Fruit fly (Drosophila melanogaster) whole organism, prepupa: ENCODE results near the gene Aasdh.

Experiments
- Blimp-1 ChIP-seq: fragments of 200-800 bp; sonication (Bioruptor generic); optimal IDR thresholded peaks from 3 replicates; lab custom pipeline; 2017; ENCODE audit warnings: missing biosample characterization, missing genetic modification characterization, mild to moderate bottlenecking, moderate library complexity, missing genetic modification reagents
- CG10669 ChIP-seq: fragments of 200-800 bp; sonication (Bioruptor generic); optimal IDR thresholded peaks from 3 replicates; lab custom pipeline; 2018; ENCODE audit warnings: missing biosample characterization, mild to moderate bottlenecking, missing genetic modification characterization, moderate library complexity
- CG11902 ChIP-seq: fragments of 200-800 bp; sonication (Bioruptor generic); optimal IDR thresholded peaks from 3 replicates; lab custom pipeline; 2016; ENCODE audit warnings: missing biosample characterization, missing genetic modification characterization
- CG15336 ChIP-seq: fragments of 200-800 bp; sonication (Bioruptor generic); IDR thresholded peaks from 2 replicates; pipeline ENCODE4 v1.3.6; 2022; ENCODE audit warnings: missing biosample characterization, missing genetic modification characterization
- CG3032 ChIP-seq: fragments of 200-800 bp; optimal IDR thresholded peaks from 2 replicates; lab custom pipeline; 2019; ENCODE audit warnings: missing biosample characterization, mild to moderate bottlenecking, missing genetic modification characterization, moderate library complexity
- CG31627 ChIP-seq: fragments of 200-800 bp; sonication (Bioruptor generic); optimal IDR thresholded peaks from 3 replicates; lab custom pipeline; 2016; ENCODE audit warnings: missing biosample characterization, missing genetic modification characterization
- CG32006 ChIP-seq: fragments of 200-800 bp; sonication (Bioruptor generic); optimal IDR thresholded peaks from 3 replicates; lab custom pipeline; 2017; ENCODE audit warnings: missing biosample characterization, mild to moderate bottlenecking, missing genetic modification characterization
- CG34406 ChIP-seq: fragments of 200-800 bp; sonication (Bioruptor generic); optimal IDR thresholded peaks from 3 replicates; lab custom pipeline; 2016; ENCODE audit warnings: missing biosample characterization, missing genetic modification characterization
- CG3919 ChIP-seq: fragments of 200-800 bp; sonication (Bioruptor generic); optimal IDR thresholded peaks from 3 replicates; lab custom pipeline; 2016; ENCODE audit warnings: missing biosample characterization, missing genetic modification characterization
- CG6163 ChIP-seq: fragments of 200-800 bp; sonication (Bioruptor generic); IDR thresholded peaks from 3 replicates; pipeline ENCODE4 v1.3.6; 2022; ENCODE audit warnings: missing biosample characterization, missing genetic modification characterization
- CG6792 ChIP-seq: fragments of 200-800 bp; sonication (Bioruptor generic); optimal IDR thresholded peaks from 3 replicates; lab custom pipeline; 2016; ENCODE audit warnings: missing biosample characterization, missing genetic modification characterization
- CG6854 ChIP-seq: fragments of 200-800 bp; sonication (Bioruptor generic); optimal IDR thresholded peaks from 2 replicates; lab custom pipeline; 2017; ENCODE audit warnings: missing biosample characterization, mild to moderate bottlenecking, missing genetic modification characterization
- CG7368 ChIP-seq: fragments of 200-800 bp; sonication (Bioruptor generic); optimal IDR thresholded peaks from 3 replicates; lab custom pipeline; 2016; ENCODE audit warnings: missing biosample characterization, missing genetic modification characterization
- CG8119 ChIP-seq: fragments of 200-800 bp; sonication (Bioruptor generic); IDR thresholded peaks from 3 replicates; pipeline ENCODE4 v1.3.6; 2022; ENCODE audit warnings: missing biosample characterization, missing genetic modification characterization
- CG8319 ChIP-seq: fragments of 200-800 bp; sonication (Bioruptor generic); optimal IDR thresholded peaks from 3 replicates; lab custom pipeline; 2016; ENCODE audit warnings: missing biosample characterization, missing genetic modification characterization
- CG8632 ChIP-seq: fragments of 200-800 bp; sonication (Bioruptor generic); optimal IDR thresholded peaks from 3 replicates; lab custom pipeline; 2016; ENCODE audit warnings: missing biosample characterization, missing genetic modification characterization
- CG9139 ChIP-seq: fragments of 200-800 bp; sonication (Bioruptor generic); optimal IDR thresholded peaks from 3 replicates; lab custom pipeline; 2017; ENCODE audit warnings: missing biosample characterization, mild to moderate bottlenecking, missing genetic modification characterization
- Eip75B ChIP-seq: fragments of 200-800 bp; sonication (Bioruptor generic); optimal IDR thresholded peaks from 3 replicates; lab custom pipeline; 2016; ENCODE audit warnings: missing biosample characterization, missing genetic modification characterization
- Eip78C ChIP-seq: fragments of 200-800 bp; sonication (Bioruptor generic); peaks from one replicate; lab custom pipeline; 2016; ENCODE audit warnings: missing biosample characterization, missing genetic modification characterization
- Eip93F ChIP-seq: fragments of 200-800 bp; sonication (Bioruptor generic); optimal IDR thresholded peaks from 2 replicates; lab custom pipeline; 2016; ENCODE audit warnings: missing biosample characterization, mild to moderate bottlenecking, missing genetic modification characterization
- Ets96B ChIP-seq: fragments of 200-800 bp; optimal IDR thresholded peaks from 2 replicates; lab custom pipeline; 2019; ENCODE audit warnings: missing biosample characterization, mild to moderate bottlenecking, missing genetic modification characterization, moderate library complexity
- Hr4 ChIP-seq: fragments of 200-800 bp; sonication (Bioruptor generic); optimal IDR thresholded peaks from 3 replicates; lab custom pipeline; 2016; ENCODE audit warnings: missing biosample characterization, missing genetic modification characterization
- Met ChIP-seq: fragments of 200-800 bp; sonication (Bioruptor generic); optimal IDR thresholded peaks from 3 replicates; lab custom pipeline; 2016; ENCODE audit warnings: missing biosample characterization, missing genetic modification characterization
- OdsH ChIP-seq: fragments of 200-800 bp; sonication (Bioruptor generic); optimal IDR thresholded peaks from 3 replicates; lab custom pipeline; 2016; ENCODE audit warnings: missing biosample characterization, missing genetic modification characterization
- Smox ChIP-seq: fragments of 200-800 bp; sonication (Bioruptor generic); optimal IDR thresholded peaks from 3 replicates; lab custom pipeline; 2016; ENCODE audit warnings: missing biosample characterization, missing genetic modification characterization
- Sox102F ChIP-seq: fragments of 200-800 bp; sonication (Bioruptor generic); optimal IDR thresholded peaks from 2 replicates; lab custom pipeline; 2016; ENCODE audit warnings: missing biosample characterization, mild to moderate bottlenecking, missing genetic modification characterization
- Sox14 ChIP-seq: fragments of 200-800 bp; sonication (Bioruptor generic); optimal IDR thresholded peaks from 3 replicates; lab custom pipeline; 2016; ENCODE audit warnings: missing biosample characterization, missing genetic modification characterization
- acj6 ChIP-seq: fragments of 200-800 bp; sonication (Bioruptor generic); optimal IDR thresholded peaks from 3 replicates; lab custom pipeline; 2016; ENCODE audit warnings: missing biosample characterization, missing genetic modification characterization
- cyc ChIP-seq: fragments of 200-800 bp; sonication (Bioruptor generic); optimal IDR thresholded peaks from 3 replicates; lab custom pipeline; 2016; ENCODE audit warnings: missing biosample characterization, missing genetic modification characterization
- dac ChIP-seq: fragments of 200-800 bp; sonication (Bioruptor generic); optimal IDR thresholded peaks from 2 replicates; lab custom pipeline; 2017; ENCODE audit warnings: missing biosample characterization, mild to moderate bottlenecking, missing genetic modification characterization
- esn ChIP-seq: fragments of 200-800 bp; sonication (Bioruptor generic); optimal IDR thresholded peaks from 2 replicates; lab custom pipeline; 2016; ENCODE audit warnings: missing biosample characterization, mild to moderate bottlenecking, missing genetic modification characterization, moderate library complexity
- fd59A ChIP-seq: fragments of 200-800 bp; sonication (Bioruptor generic); optimal IDR thresholded peaks from 2 replicates; lab custom pipeline; 2017; ENCODE audit warnings: missing biosample characterization, mild to moderate bottlenecking, missing genetic modification characterization, missing genetic modification reagents
- fd85E ChIP-seq: fragments of 200-800 bp; sonication (Bioruptor generic); optimal IDR thresholded peaks from 3 replicates; lab custom pipeline; 2016; ENCODE audit warnings: missing biosample characterization, missing genetic modification characterization
- fkh ChIP-seq: fragments of 200-800 bp; sonication (Bioruptor generic); optimal IDR thresholded peaks from 3 replicates; lab custom pipeline; 2017; ENCODE audit warnings: missing biosample characterization, mild to moderate bottlenecking, missing genetic modification characterization, moderate library complexity
- lz ChIP-seq: fragments of 200-800 bp; sonication (Bioruptor generic); optimal IDR thresholded peaks from 3 replicates; lab custom pipeline; 2016; ENCODE audit warnings: missing biosample characterization, missing genetic modification characterization
- net ChIP-seq: fragments of 200-800 bp; sonication (Bioruptor generic); optimal IDR thresholded peaks from 3 replicates; lab custom pipeline; 2016; ENCODE audit warnings: missing biosample characterization, missing genetic modification characterization
- salr ChIP-seq, 2 experiments: fragments of 200-800 bp; sonication (Bioruptor generic); optimal IDR thresholded peaks; 3 replicates each; lab custom pipeline; 2016 to 2018; ENCODE audit warnings: missing biosample characterization in 2 of 2, missing genetic modification characterization in 2 of 2, mild to moderate bottlenecking in 1 of 2
- spab ChIP-seq: fragments of 200-800 bp; sonication (Bioruptor generic); optimal IDR thresholded peaks from 2 replicates; lab custom pipeline; 2017; ENCODE audit warnings: missing biosample characterization, mild to moderate bottlenecking, missing genetic modification characterization, missing genetic modification reagents
- svp ChIP-seq: fragments of 200-800 bp; sonication (Bioruptor generic); peaks from one replicate; lab custom pipeline; 2016; ENCODE audit warnings: missing biosample characterization, missing genetic modification characterization
- topi ChIP-seq: fragments of 200-800 bp; sonication (Bioruptor generic); optimal IDR thresholded peaks from 3 replicates; lab custom pipeline; 2016; ENCODE audit warnings: missing biosample characterization, missing genetic modification characterization
- vri ChIP-seq: fragments of 200-800 bp; sonication (Bioruptor generic); optimal IDR thresholded peaks from 3 replicates; lab custom pipeline; 2016; ENCODE audit warnings: missing biosample characterization, mild to moderate bottlenecking, missing genetic modification characterization

Aasdh gene

dm6 chr2L:8414887-8415883, 34.2 kb downstream of the Aasdh start, which contains the start of the genes CG13398 and Akap200 (continued):
- TF ChIP-seq Eip75B = peak; percentile 30
- peak; percentile 7 for TF ChIP-seq CG6792 (GFP tag; lab: Kevin White, UChicago)
- TF ChIP-seq CG3919 (GFP tag; lab: Kevin White, UChicago) = peak; percentile 18
- TF ChIP-seq spab (GFP tag; lab: Kevin White, UChicago) = no peak
- peak; percentile 46 for TF ChIP-seq net (GFP tag; lab: Kevin White, UChicago)
- no peak for TF ChIP-seq fd85E (GFP tag; lab: Kevin White, UChicago)
- no peak for TF ChIP-seq CG9139 (GFP tag; lab: Kevin White, UChicago)
- TF ChIP-seq Hr4 = peak; percentile 48
- peak; percentile 35 for TF ChIP-seq Sox102F (GFP tag; lab: Kevin White, UChicago)
- TF ChIP-seq cyc (GFP tag; lab: Kevin White, UChicago) = peak; percentile 27
- no peak for TF ChIP-seq OdsH (GFP tag; lab: Kevin White, UChicago)
- TF ChIP-seq CG3032 = peak; percentile 48
- peak; percentile 78 for TF ChIP-seq fkh (GFP tag; lab: Kevin White, UChicago)
- TF ChIP-seq Ets96B (tag; lab: Kevin White, UChicago) = peak; percentile 25
- no peak for TF ChIP-seq CG8319 (GFP tag; lab: Kevin White, UChicago)
- TF ChIP-seq Smox (GFP tag; lab: Kevin White, UChicago) = no peak
- TF ChIP-seq vri (GFP tag; lab: Kevin White, UChicago) = peak; percentile 58

DNA sequence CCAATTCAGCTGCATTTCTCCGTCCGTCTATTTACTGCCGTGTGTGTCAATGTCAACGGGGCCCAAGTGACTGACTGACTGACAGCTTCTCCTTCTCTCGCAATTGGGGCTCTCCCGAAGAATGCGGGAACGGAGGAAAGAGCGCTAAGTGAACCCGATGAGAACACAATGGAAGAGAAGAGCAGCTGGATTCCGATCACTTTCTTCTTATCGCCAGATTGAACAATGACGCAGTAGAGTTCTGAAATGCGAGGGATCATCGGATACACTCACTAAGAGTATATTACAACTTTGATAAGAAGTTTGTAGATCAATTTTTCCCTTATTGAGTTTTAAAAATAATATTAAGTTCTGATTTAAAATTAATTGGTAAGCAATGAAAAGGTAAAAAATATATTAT, 37.8 kb downstream of the Aasdh start, which contains the start of gene Naglu:
TSS of gene Naglu (minus strand) at position 339 of the 400 bp plus-strand sequence.
- no peak for TF ChIP-seq dac (GFP tag; lab: Kevin White, UChicago)
- TF ChIP-seq CG6792 (GFP tag; lab: Kevin White, UChicago) = peak; percentile 46
- peak; percentile 74 for TF ChIP-seq Eip78C (GFP tag; lab: Kevin White, UChicago)
- peak; percentile 15; the same call in 1 of the 3 replicates for TF ChIP-seq CG6163
- TF ChIP-seq Eip93F (GFP tag; lab: Kevin White, UChicago) = no peak
- TF ChIP-seq CG10669 = no peak
- TF ChIP-seq Blimp-1 = peak; percentile 40
- TF ChIP-seq svp (GFP tag; lab: Kevin White, UChicago) = peak; percentile 93
- TF ChIP-seq Eip75B = peak; percentile 44
- no peak for TF ChIP-seq lz
- peak; percentile 53 for TF ChIP-seq esn
- TF ChIP-seq CG8632 (GFP tag; lab: Kevin White, UChicago) = peak; percentile 32
- peak; percentile 12 for TF ChIP-seq CG31627 (GFP tag; lab: Kevin White, UChicago)
- TF ChIP-seq CG6854 (GFP tag; lab: Kevin White, UChicago) = peak; percentile 0
- no peak for TF ChIP-seq CG8319 (GFP tag; lab: Kevin White, UChicago)

- TF ChIP-seq CG34406 (peak; percentile 51), Eip93F (GFP tag; lab: Kevin White, UChicago) (no peak), fd59A (GFP tag; lab: Kevin White, UChicago) (no peak), CG3032 (peak; percentile 51), acj6 (GFP tag; lab: Kevin White, UChicago) (no peak), topi (GFP tag; lab: Kevin White, UChicago) (peak; percentile 22), lz (peak; percentile 36), salr (GFP tag; optimal IDR thresholded peaks at IDR 0.05; lab: Kevin White, UChicago) (no peak), CG7368 (GFP tag; lab: Kevin White, UChicago) (no peak), CG15336 (GFP tag; lab: Robert Waterston, UW) (peak; percentile 62), Sox14 (GFP tag; lab: Kevin White, UChicago) (peak; percentile 70), CG11902 (no peak), Met (GFP tag; lab: Kevin White, UChicago) (no peak), CG8319 (GFP tag; lab: Kevin White, UChicago) (no peak), CG6854 (GFP tag; lab: Kevin White, UChicago) (peak; percentile 69), vri (GFP tag; lab: Kevin White, UChicago) (no peak), Sox102F (GFP tag; lab: Kevin White, UChicago) (no peak), CG32006 (GFP tag; lab: Kevin White, UChicago) (no peak), CG3919 (GFP tag; lab: Kevin White, UChicago) (no peak), Blimp-1 (peak; percentile 11), CG10669 (no peak), CG8119 (GFP tag; lab: Robert Waterston, UW) (peak; percentile 79), Eip75B (no peak)
Measured at dm6 chr2L:8403286-8404270, 45.8 kb downstream of the Aasdh start, which contains the start of gene emb. TSS of gene emb (plus strand) at chr2L:8403573.
